Worm (Caenorhabditis elegans) whole organism, L3 larva: Measurements from ENCODE around the gene cdka-1.
A peak's percentile ranks its signal among the peaks of the same experiment; 100 is the strongest.

ENCODE experiments used
- R02D3.7 ChIP-seq: fragments of 150-350 bp; optimal IDR thresholded peaks from 2 replicates; lab custom pipeline; 2014; ENCODE audit warnings: missing biosample characterization, missing genetic modification characterization
- ama-1 ChIP-seq: fragments of 150-350 bp; optimal IDR thresholded peaks from 2 replicates; lab custom pipeline; 2018
- ceh-82 ChIP-seq: fragments of 150-350 bp; optimal IDR thresholded peaks from 2 replicates; lab custom pipeline; 2014; ENCODE audit warnings: missing biosample characterization, missing genetic modification characterization
- ceh-9 ChIP-seq: sonication (generic microtip); optimal IDR thresholded peaks from 2 replicates; lab custom pipeline; 2018; ENCODE audit warnings: missing biosample characterization, missing genetic modification characterization
- daf-12 ChIP-seq: fragments of 150-350 bp; optimal IDR thresholded peaks from 2 replicates; lab custom pipeline; 2014; ENCODE audit warnings: missing biosample characterization, missing genetic modification reagents, missing genetic modification characterization
- egl-27 ChIP-seq: sonication (generic microtip); optimal IDR thresholded peaks from 4 replicates; lab custom pipeline; 2017; ENCODE audit warnings: missing biosample characterization, missing genetic modification reagents, missing genetic modification characterization
- egl-5 ChIP-seq: fragments of 150-350 bp; optimal IDR thresholded peaks from 2 replicates; lab custom pipeline; 2017; ENCODE audit warnings: missing biosample characterization, missing genetic modification reagents, missing genetic modification characterization, inconsistent platforms
- elt-1 ChIP-seq: fragments of 150-350 bp; optimal IDR thresholded peaks from 2 replicates; lab custom pipeline; 2014; ENCODE audit warnings: missing biosample characterization, missing genetic modification characterization
- elt-2 ChIP-seq: sonication (generic microtip); optimal IDR thresholded peaks from 2 replicates; lab custom pipeline; 2016; ENCODE audit warnings: missing genetic modification reagents, mild to moderate bottlenecking, missing genetic modification characterization, missing compliant biosample characterization
- elt-3 ChIP-seq, 3 experiments: fragments of 150-350 bp in 1 of 3; sonication (generic microtip) in 2 of 3; optimal IDR thresholded peaks; 2 replicates in 2 of 3; 4 replicates in 1 of 3; lab custom pipeline; 2014 to 2017; ENCODE audit warnings: missing biosample characterization in 3 of 3, missing genetic modification characterization in 3 of 3
- fkh-2 ChIP-seq: fragments of 150-350 bp; optimal IDR thresholded peaks from 2 replicates; lab custom pipeline; 2014; ENCODE audit warnings: missing biosample characterization, missing genetic modification reagents, missing genetic modification characterization
- fos-1 ChIP-seq: fragments of 150-350 bp; optimal IDR thresholded peaks from 2 replicates; lab custom pipeline; 2014; ENCODE audit warnings: missing biosample characterization, missing genetic modification characterization
- hmg-11 ChIP-seq: sonication (generic microtip); optimal IDR thresholded peaks from 2 replicates; lab custom pipeline; 2016; ENCODE audit warnings: missing genetic modification characterization, missing compliant biosample characterization
- lsy-12 ChIP-seq: sonication (generic microtip); optimal IDR thresholded peaks from 2 replicates; lab custom pipeline; 2016; ENCODE audit warnings: mild to moderate bottlenecking, missing genetic modification characterization, missing compliant biosample characterization
- mdl-1 ChIP-seq: fragments of 150-350 bp; optimal IDR thresholded peaks from 2 replicates; lab custom pipeline; 2014; ENCODE audit warnings: missing biosample characterization, missing genetic modification characterization
- mml-1 ChIP-seq: fragments of 150-350 bp; sonication (generic microtip); optimal IDR thresholded peaks from 3 replicates; lab custom pipeline; 2014; ENCODE audit warnings: missing biosample characterization, missing genetic modification characterization
- nfya-1 ChIP-seq: sonication (generic microtip); optimal IDR thresholded peaks from 2 replicates; lab custom pipeline; 2017; ENCODE audit warnings: missing genetic modification characterization, mild to moderate bottlenecking, missing compliant biosample characterization, antibody characterized with exemption, moderate library complexity; ENCODE audit not compliant: insufficient read depth
- nhr-11 ChIP-seq: fragments of 150-350 bp; optimal IDR thresholded peaks from 2 replicates; lab custom pipeline; 2014; ENCODE audit warnings: missing biosample characterization, missing genetic modification characterization
- nhr-12 ChIP-seq: fragments of 150-350 bp; optimal IDR thresholded peaks from 2 replicates; lab custom pipeline; 2014; ENCODE audit warnings: missing biosample characterization, missing genetic modification characterization
- nhr-237 ChIP-seq: fragments of 150-350 bp; optimal IDR thresholded peaks from 2 replicates; lab custom pipeline; 2014; ENCODE audit warnings: missing biosample characterization, missing genetic modification characterization
- nhr-25 ChIP-seq: sonication (generic microtip); optimal IDR thresholded peaks from 2 replicates; lab custom pipeline; 2017; ENCODE audit warnings: missing biosample characterization, missing genetic modification characterization
- nhr-28 ChIP-seq: fragments of 150-350 bp; optimal IDR thresholded peaks from 2 replicates; lab custom pipeline; 2014; ENCODE audit warnings: missing biosample characterization, missing genetic modification characterization
- nhr-67 ChIP-seq: fragments of 150-350 bp; optimal IDR thresholded peaks from 2 replicates; lab custom pipeline; 2014; ENCODE audit warnings: missing biosample characterization, missing genetic modification characterization
- nhr-76 ChIP-seq: fragments of 150-350 bp; sonication (generic microtip); optimal IDR thresholded peaks from 5 replicates; lab custom pipeline; 2014; ENCODE audit warnings: missing biosample characterization, missing genetic modification characterization
- pha-4 ChIP-seq: fragments of 150-350 bp; optimal IDR thresholded peaks from 2 replicates; lab custom pipeline; 2014; ENCODE audit warnings: missing biosample characterization, missing genetic modification reagents, missing genetic modification characterization
- pqm-1 ChIP-seq: fragments of 150-350 bp; optimal IDR thresholded peaks from 2 replicates; lab custom pipeline; 2017; ENCODE audit warnings: missing biosample characterization, missing genetic modification characterization, inconsistent platforms
- sea-2 ChIP-seq: fragments of 150-350 bp; sonication (generic microtip); optimal IDR thresholded peaks from 4 replicates; lab custom pipeline; 2014; ENCODE audit warnings: missing biosample characterization, missing genetic modification reagents, missing genetic modification characterization
- skn-1 ChIP-seq: fragments of 150-350 bp; optimal IDR thresholded peaks from 2 replicates; lab custom pipeline; 2014; ENCODE audit warnings: missing biosample characterization, missing genetic modification characterization
- snpc-4 ChIP-seq: fragments of 150-350 bp; optimal IDR thresholded peaks from 2 replicates; lab custom pipeline; 2014; ENCODE audit warnings: missing biosample characterization, missing genetic modification characterization
- tbx-2 ChIP-seq: sonication (generic microtip); optimal IDR thresholded peaks from 2 replicates; lab custom pipeline; 2016; ENCODE audit warnings: mild to moderate bottlenecking, missing genetic modification characterization, missing compliant biosample characterization
- unc-39 ChIP-seq: sonication (generic microtip); optimal IDR thresholded peaks from 4 replicates; lab custom pipeline; 2017; ENCODE audit warnings: missing biosample characterization, missing genetic modification characterization
- zag-1 ChIP-seq: fragments of 150-350 bp; optimal IDR thresholded peaks from 2 replicates; lab custom pipeline; 2014; ENCODE audit warnings: missing biosample characterization, missing genetic modification characterization
- ztf-11 ChIP-seq: fragments of 150-350 bp; optimal IDR thresholded peaks from 2 replicates; lab custom pipeline; 2014; ENCODE audit warnings: missing biosample characterization, missing genetic modification characterization

Gene cdka-1

ce11 chrIII:4666753-4667400, 8.3 kb downstream of the cdka-1 start (continued):
- TF ChIP-seq snpc-4 (tag; lab: Kevin White, UChicago) (no peak), lsy-12 (tag; lab: Kevin White, UChicago) (peak; percentile 35), nhr-76 (tag; lab: Kevin White, UChicago) (no peak), nhr-11 (no peak), unc-39 (no peak)

ce11 chrIII:4668073-4668472, 9.5 kb downstream of the cdka-1 start:
- peak; percentile 66 for TF ChIP-seq pha-4
- TF ChIP-seq elt-2 (tag; lab: Kevin White, UChicago): peak; percentile 62
- TF ChIP-seq pqm-1 (tag; lab: Kevin White, UChicago): peak; percentile 66
- TF ChIP-seq tbx-2 (tag; lab: Kevin White, UChicago): no peak

ce11 chrIII:4671491-4671890, 12.9 kb downstream of the cdka-1 start, which contains the start of gene T23F11.11:
Gene T23F11.11 (minus strand): TSS chrIII:4671591.
- TF ChIP-seq nfya-1 (tag; lab: Kevin White, UChicago) (no peak), unc-39 (no peak)

ce11 chrIII:4671949-4672348, 13.4 kb downstream of the cdka-1 start, which contains the start of gene srg-13:
Gene srg-13 (plus strand): TSS chrIII:4672249.
- TF ChIP-seq nhr-28 (tag; lab: Kevin White, UChicago): no peak
- no peak for TF ChIP-seq fkh-2 (tag; lab: Kevin White, UChicago)
- TF ChIP-seq nhr-12: no peak
- no peak for TF ChIP-seq snpc-4 (tag; lab: Kevin White, UChicago)
- TF ChIP-seq egl-27: no peak

ce11 chrIII:4677466-4677865, 18.9 kb downstream of the cdka-1 start, which contains the start of gene srg-10:
Gene srg-10 (plus strand): TSS chrIII:4677766.
- TF ChIP-seq daf-12 (no peak), unc-39 (no peak), skn-1 (tag; lab: Kevin White, UChicago) (no peak), elt-3 (tag; optimal IDR thresholded peaks at IDR 0.05; lab: Kevin White, UChicago) (no peak), nhr-28 (tag; lab: Kevin White, UChicago) (no peak), fos-1 (no peak), ztf-11 (tag; lab: Kevin White, UChicago) (no peak), mdl-1 (tag; lab: Kevin White, UChicago) (no peak), ceh-9 (tag; lab: Kevin White, UChicago) (no peak), ama-1 (lab: Kevin White, UChicago) (no peak), zag-1 (no peak), sea-2 (GFP tag; lab: Kevin White, UChicago) (no peak), mml-1 (tag; lab: Kevin White, UChicago) (no peak), hmg-11 (tag; lab: Kevin White, UChicago) (no peak), R02D3.7 (tag; lab: Kevin White, UChicago) (no peak), nhr-67 (tag; lab: Kevin White, UChicago) (no peak)

ce11 chrIII:4679963-4680484, 21.4 kb downstream of the cdka-1 start, which contains the start of gene srg-11:
Gene srg-11 (plus strand): TSS chrIII:4680013.
- no peak for TF ChIP-seq nhr-25 (tag; lab: Kevin White, UChicago)
- no peak for TF ChIP-seq elt-1 (tag; lab: Kevin White, UChicago)
- TF ChIP-seq egl-5 (tag; lab: Kevin White, UChicago): no peak
- no peak for TF ChIP-seq ceh-82 (tag; lab: Kevin White, UChicago)
- no peak for TF ChIP-seq fkh-2 (tag; lab: Kevin White, UChicago)
- no peak for TF ChIP-seq nhr-237
- TF ChIP-seq pha-4: no peak
- TF ChIP-seq egl-27: no peak
- no peak for TF ChIP-seq ama-1 (lab: Kevin White, UChicago)
- TF ChIP-seq, all 47 proteins: peak for 0
